Worm (Caenorhabditis elegans) whole organism, young adult: Measurements from ENCODE around the gene B0034.1.
A peak's percentile ranks its signal among the peaks of the same experiment; 100 is the strongest.

Source experiments
- B0019.2 ChIP-seq: fragments of 200-800 bp; sonication (Bioruptor generic); conservative IDR thresholded peaks from 2 replicates; pipeline ENCODE4 v1.3.6; 2022; ENCODE audit warnings: missing genetic modification reagents, missing genetic modification characterization, missing compliant biosample characterization
- B0261.1 ChIP-seq: sonication (generic microtip); optimal IDR thresholded peaks from 2 replicates; lab custom pipeline; 2016; ENCODE audit warnings: mild to moderate bottlenecking, missing genetic modification characterization, moderate library complexity, missing compliant biosample characterization
- B0336.3 ChIP-seq: fragments of 200-800 bp; sonication (Bioruptor generic); IDR thresholded peaks from 2 replicates; pipeline ENCODE4 v1.3.6; 2022; ENCODE audit warnings: missing genetic modification characterization, missing compliant biosample characterization
- F33H1.4 ChIP-seq: fragments of 200-800 bp; sonication (Bioruptor generic); IDR thresholded peaks from 2 replicates; pipeline ENCODE4 v1.3.6; 2022; ENCODE audit warnings: missing genetic modification reagents, missing genetic modification characterization, missing compliant biosample characterization
- F37B4.10 ChIP-seq: fragments of 200-800 bp; sonication (Bioruptor generic); IDR thresholded peaks from 2 replicates; pipeline ENCODE4 v1.3.6; 2022; ENCODE audit warnings: missing genetic modification characterization, missing compliant biosample characterization
- F52B5.7 ChIP-seq: sonication (generic microtip); optimal IDR thresholded peaks from 2 replicates; lab custom pipeline; 2016; ENCODE audit warnings: mild to moderate bottlenecking, missing genetic modification characterization, missing compliant biosample characterization
- K11D2.4 ChIP-seq: fragments of 200-800 bp; sonication (Bioruptor generic); IDR thresholded peaks from 2 replicates; pipeline ENCODE4 v1.3.6; 2022; ENCODE audit warnings: missing genetic modification reagents, missing genetic modification characterization, missing compliant biosample characterization
- K12H6.12 ChIP-seq: fragments of 200-800 bp; sonication (Bioruptor generic); optimal IDR thresholded peaks from 2 replicates; lab custom pipeline; 2018; ENCODE audit warnings: mild to moderate bottlenecking, missing genetic modification characterization, missing compliant biosample characterization
- T26A5.8 ChIP-seq: sonication (generic microtip); optimal IDR thresholded peaks from 2 replicates; lab custom pipeline; 2016; ENCODE audit warnings: missing genetic modification characterization, missing compliant biosample characterization
- Y67H2A.10 ChIP-seq: fragments of 200-800 bp; sonication (Bioruptor generic); conservative IDR thresholded peaks from 2 replicates; pipeline ENCODE4 v1.3.6; 2022; ENCODE audit warnings: missing genetic modification reagents, missing genetic modification characterization, missing compliant biosample characterization
- aptf-2 ChIP-seq: fragments of 200-800 bp; sonication (Bioruptor generic); conservative IDR thresholded peaks from 2 replicates; pipeline ENCODE4 v1.3.6; 2022; ENCODE audit warnings: missing genetic modification reagents, missing genetic modification characterization, missing compliant biosample characterization
- attf-6 ChIP-seq: fragments of 200-800 bp; sonication (Bioruptor generic); IDR thresholded peaks from 2 replicates; pipeline ENCODE4 v1.3.6; 2022; ENCODE audit warnings: missing genetic modification reagents, missing genetic modification characterization, missing compliant biosample characterization
- ccch-3 ChIP-seq: fragments of 200-800 bp; sonication (Bioruptor generic); optimal IDR thresholded peaks from 2 replicates; lab custom pipeline; 2018; ENCODE audit warnings: mild to moderate bottlenecking, missing genetic modification characterization, missing compliant biosample characterization
- cebp-1 ChIP-seq, 2 experiments: fragments of 200-800 bp in 1 of 2; sonication (Bioruptor generic) in 1 of 2; sonication (generic microtip) in 1 of 2; IDR thresholded peaks in 1 of 2; optimal IDR thresholded peaks in 1 of 2; 2 replicates each; pipeline versions ENCODE4 v1.3.6 to Lab custom; 2017 to 2022; ENCODE audit warnings: missing compliant biosample characterization in 2 of 2, missing genetic modification characterization in 2 of 2, mild to moderate bottlenecking in 1 of 2, missing genetic modification reagents in 1 of 2, moderate library complexity in 1 of 2
- egl-18 ChIP-seq: fragments of 200-800 bp; sonication (Bioruptor generic); IDR thresholded peaks from 2 replicates; pipeline ENCODE4 v1.3.6; 2022; ENCODE audit warnings: missing genetic modification reagents, missing genetic modification characterization, missing compliant biosample characterization
- ekl-4 ChIP-seq: fragments of 200-800 bp; sonication (Bioruptor generic); IDR thresholded peaks from 2 replicates; pipeline ENCODE4 v1.3.6; 2022; ENCODE audit warnings: missing genetic modification reagents, missing genetic modification characterization, missing compliant biosample characterization
- gei-17 ChIP-seq: fragments of 200-800 bp; sonication (Bioruptor generic); optimal IDR thresholded peaks from 2 replicates; lab custom pipeline; 2018; ENCODE audit warnings: mild to moderate bottlenecking, missing genetic modification characterization, missing compliant biosample characterization
- him-1 ChIP-seq: sonication (generic microtip); optimal IDR thresholded peaks from 2 replicates; lab custom pipeline; 2016; ENCODE audit warnings: missing genotype, missing genetic modification reagents, missing genetic modification characterization, missing compliant biosample characterization
- hmg-1.2 ChIP-seq: fragments of 200-800 bp; sonication (Bioruptor generic); IDR thresholded peaks from 2 replicates; pipeline ENCODE4 v1.3.6; 2022; ENCODE audit warnings: missing genetic modification reagents, missing genetic modification characterization, missing compliant biosample characterization
- let-607 ChIP-seq, 2 experiments: fragments of 200-800 bp in 1 of 2; sonication (Bioruptor generic) in 1 of 2; sonication (generic microtip) in 1 of 2; optimal IDR thresholded peaks; 2 replicates each; lab custom pipeline; 2016 to 2018; ENCODE audit warnings: mild to moderate bottlenecking in 2 of 2, missing compliant biosample characterization in 2 of 2, missing genetic modification characterization in 2 of 2, moderate library complexity in 2 of 2, missing genotype in 1 of 2
- madf-6 ChIP-seq: fragments of 200-800 bp; sonication (Bioruptor generic); IDR thresholded peaks from 2 replicates; pipeline ENCODE4 v1.3.6; 2022; ENCODE audit warnings: missing genetic modification reagents, missing genetic modification characterization, missing compliant biosample characterization
- mel-28 ChIP-seq: sonication (generic microtip); optimal IDR thresholded peaks from 2 replicates; lab custom pipeline; 2016; ENCODE audit warnings: borderline replicate concordance, mild to moderate bottlenecking, missing genetic modification characterization, missing compliant biosample characterization
- nfya-2 ChIP-seq: fragments of 200-800 bp; sonication (Bioruptor generic); IDR thresholded peaks from 2 replicates; pipeline ENCODE4 v1.3.6; 2022; ENCODE audit warnings: missing genetic modification reagents, missing genetic modification characterization, missing compliant biosample characterization
- nhr-179 ChIP-seq: sonication (generic microtip); optimal IDR thresholded peaks from 2 replicates; lab custom pipeline; 2016; ENCODE audit warnings: mild to moderate bottlenecking, missing genetic modification characterization, missing compliant biosample characterization
- nhr-90 ChIP-seq: sonication (generic microtip); optimal IDR thresholded peaks from 2 replicates; lab custom pipeline; 2016; ENCODE audit warnings: missing genotype, mild to moderate bottlenecking, missing genetic modification characterization, missing compliant biosample characterization
- rcor-1 ChIP-seq: fragments of 200-800 bp; sonication (Bioruptor generic); IDR thresholded peaks from 2 replicates; pipeline ENCODE4 v1.3.6; 2022; ENCODE audit warnings: missing genetic modification reagents, missing genetic modification characterization, missing compliant biosample characterization
- rec-8 ChIP-seq, 2 experiments: sonication (generic microtip); optimal IDR thresholded peaks; 2 replicates each; lab custom pipeline; 2016; ENCODE audit warnings: mild to moderate bottlenecking in 2 of 2, missing genetic modification characterization in 2 of 2, missing genetic modification reagents in 2 of 2, missing genotype in 2 of 2, missing biosample characterization in 1 of 2, missing compliant biosample characterization in 1 of 2, moderate library complexity in 1 of 2
- rpc-1 ChIP-seq, 2 experiments: fragments of 150-350 bp in 1 of 2; sonication (generic microtip) in 1 of 2; optimal IDR thresholded peaks; 2 replicates each; lab custom pipeline; 2014 to 2018; ENCODE audit warnings: missing biosample characterization in 1 of 2, missing genetic modification characterization in 1 of 2, missing genetic modification reagents in 1 of 2, missing genotype in 1 of 2
- snpc-1.3 ChIP-seq: sonication (generic microtip); optimal IDR thresholded peaks from 2 replicates; lab custom pipeline; 2017; ENCODE audit warnings: missing genetic modification characterization, mild to moderate bottlenecking, missing compliant biosample characterization, antibody characterized with exemption, moderate library complexity, missing genotype, missing genetic modification reagents; ENCODE audit not compliant: insufficient read depth
- snpc-3.4 ChIP-seq: sonication (generic microtip); optimal IDR thresholded peaks from 2 replicates; lab custom pipeline; 2017; ENCODE audit warnings: missing genetic modification characterization, mild to moderate bottlenecking, missing compliant biosample characterization, antibody characterized with exemption, moderate library complexity, missing genotype, missing genetic modification reagents
- unc-62 ChIP-seq: fragments of 150-350 bp; optimal IDR thresholded peaks from 2 replicates; lab custom pipeline; 2014; ENCODE audit warnings: missing biosample characterization, missing genetic modification reagents, missing genetic modification characterization
- zfh-2 ChIP-seq: fragments of 200-800 bp; sonication (Bioruptor generic); conservative IDR thresholded peaks from 2 replicates; pipeline ENCODE4 v1.3.6; 2022; ENCODE audit warnings: missing genetic modification reagents, missing genetic modification characterization, missing compliant biosample characterization
- zim-3 ChIP-seq: sonication (generic microtip); optimal IDR thresholded peaks from 2 replicates; lab custom pipeline; 2017; ENCODE audit warnings: mild to moderate bottlenecking, missing genetic modification characterization, moderate library complexity, missing compliant biosample characterization
- ztf-26 ChIP-seq: sonication (generic microtip); optimal IDR thresholded peaks from 2 replicates; lab custom pipeline; 2017; ENCODE audit warnings: missing genetic modification characterization, missing compliant biosample characterization
- ztf-6 ChIP-seq: fragments of 200-800 bp; sonication (Bioruptor generic); IDR thresholded peaks from 2 replicates; pipeline ENCODE4 v1.3.6; 2022; ENCODE audit warnings: missing genetic modification reagents, missing genetic modification characterization, missing compliant biosample characterization

Gene B0034.1

ce11 chrII:5950657-5951056 is 17.5 kb upstream of the B0034.1 start:
- TF ChIP-seq K11D2.4 (GFP tag; lab: Robert Waterston, UW) (no peak), nhr-90 (tag; lab: Kevin White, UChicago) (no peak), zfh-2 (peak; percentile 50; the same call in 1 of the 2 replicates)

- no peak for TF ChIP-seq hmg-1.2
- no peak for TF ChIP-seq F52B5.7 (tag; lab: Kevin White, UChicago)
- TF ChIP-seq him-1 (tag; lab: Kevin White, UChicago), result no peak
- TF ChIP-seq snpc-1.3 (tag; lab: Kevin White, UChicago), result no peak
- TF ChIP-seq cebp-1 (GFP tag; IDR thresholded peaks at IDR 0.05; lab: Robert Waterston, UW), result no peak
- TF ChIP-seq cebp-1 (tag; optimal IDR thresholded peaks at IDR 0.05; lab: Kevin White, UChicago), result no peak
- TF ChIP-seq ccch-3 (GFP tag; lab: Kevin White, UChicago), result no peak
- no peak for TF ChIP-seq rec-8 (tag; optimal IDR thresholded peaks at IDR 0.05; lab: Kevin White, UChicago)
- TF ChIP-seq egl-18, result no peak
- no peak for TF ChIP-seq zim-3 (tag; lab: Kevin White, UChicago)
- no peak for TF ChIP-seq T26A5.8
- no peak for TF ChIP-seq snpc-3.4 (tag; lab: Kevin White, UChicago)
- TF ChIP-seq ekl-4 (GFP tag; lab: Robert Waterston, UW), result no peak
- TF ChIP-seq K12H6.12, result no peak
- TF ChIP-seq Y67H2A.10 (GFP tag; lab: Robert Waterston, UW), result no peak
- no peak for TF ChIP-seq B0336.3 (GFP tag; lab: Robert Waterston, UW)
- no peak for TF ChIP-seq nfya-2 (GFP tag; lab: Robert Waterston, UW)
- no peak for TF ChIP-seq F33H1.4 (GFP tag; lab: Robert Waterston, UW)
These were observed 16.4 kb upstream of the B0034.1 start for ce11 chrII:5951745-5952144.

ce11 chrII:5952214-5952613 is 15.9 kb upstream of the B0034.1 start:
- no peak for TF ChIP-seq B0019.2
- TF ChIP-seq nfya-2 (GFP tag; lab: Robert Waterston, UW), result no peak
- no peak for TF ChIP-seq aptf-2 (GFP tag; lab: Robert Waterston, UW)
- no peak for TF ChIP-seq nhr-179
- TF ChIP-seq ztf-6 (GFP tag; lab: Robert Waterston, UW), result no peak
- TF ChIP-seq let-607 (tag; optimal IDR thresholded peaks at IDR 0.05; lab: Kevin White, UChicago), result no peak
- TF ChIP-seq madf-6 (GFP tag; lab: Robert Waterston, UW), result no peak
- no peak for TF ChIP-seq rcor-1
- no peak for TF ChIP-seq ztf-26 (tag; lab: Kevin White, UChicago)
- TF ChIP-seq attf-6, result no peak
- TF ChIP-seq rpc-1 (optimal IDR thresholded peaks at IDR 0.05; lab: Kevin White, UChicago), result no peak
- TF ChIP-seq rpc-1 (tag; optimal IDR thresholded peaks at IDR 0.05; lab: Kevin White, UChicago), result no peak
- TF ChIP-seq F37B4.10 (GFP tag; lab: Robert Waterston, UW), result no peak
- no peak for TF ChIP-seq T26A5.8
- no peak for TF ChIP-seq mel-28 (tag; lab: Kevin White, UChicago)

- TF ChIP-seq B0336.3 (GFP tag; lab: Robert Waterston, UW) (no peak), unc-62 (GFP tag; lab: Kevin White, UChicago) (no peak), rec-8 (tag; optimal IDR thresholded peaks at IDR 0.05; lab: Kevin White, UChicago) (no peak), B0261.1 (tag; lab: Kevin White, UChicago) (no peak), gei-17 (GFP tag; lab: Kevin White, UChicago) (no peak), K12H6.12 (no peak), ccch-3 (GFP tag; lab: Kevin White, UChicago) (no peak)
These were observed 12.4 kb upstream of the B0034.1 start for ce11 chrII:5955638-5956167.
